Fruit fly (Drosophila melanogaster) whole organism, adult: ENCODE measurements around the gene CG34398.

ENCODE experiments used
- CG11617 ChIP-seq: fragments of 200-800 bp; sonication (Bioruptor generic); optimal IDR thresholded peaks from 2 replicates; lab custom pipeline; 2017; ENCODE audit warnings: mild to moderate bottlenecking, missing biosample characterization, missing genetic modification reagents, missing genetic modification characterization
- CG1620 ChIP-seq: fragments of 200-800 bp; sonication (Bioruptor generic); optimal IDR thresholded peaks from 2 replicates; lab custom pipeline; 2016; ENCODE audit warnings: missing biosample characterization, missing genetic modification characterization
- CG5204 ChIP-seq: fragments of 200-800 bp; sonication (Bioruptor generic); optimal IDR thresholded peaks from 2 replicates; lab custom pipeline; 2016; ENCODE audit warnings: missing biosample characterization, missing genetic modification characterization
- CG7045 ChIP-seq: fragments of 200-800 bp; sonication (Bioruptor generic); optimal IDR thresholded peaks from 2 replicates; lab custom pipeline; 2017; ENCODE audit warnings: missing biosample characterization, mild to moderate bottlenecking, missing genetic modification characterization
- CG7101 ChIP-seq: fragments of 200-800 bp; sonication (Bioruptor generic); optimal IDR thresholded peaks from 2 replicates; lab custom pipeline; 2018; ENCODE audit warnings: missing biosample characterization, mild to moderate bottlenecking, missing genetic modification characterization, moderate library complexity
- Mnt ChIP-seq: fragments of 200-800 bp; sonication (Bioruptor generic); optimal IDR thresholded peaks from 2 replicates; lab custom pipeline; 2016; ENCODE audit warnings: missing biosample characterization, mild to moderate bottlenecking, missing genetic modification characterization
- cic ChIP-seq: fragments of 200-800 bp; sonication (Bioruptor generic); optimal IDR thresholded peaks from 2 replicates; lab custom pipeline; 2017; ENCODE audit warnings: missing biosample characterization, mild to moderate bottlenecking, missing genetic modification characterization, moderate library complexity
- kay ChIP-seq: fragments of 200-800 bp; sonication (Bioruptor generic); peaks from one replicate; lab custom pipeline; 2016; ENCODE audit warnings: missing biosample characterization, missing genetic modification characterization, borderline replicate concordance
- ovo ChIP-seq: fragments of 200-800 bp; sonication (Bioruptor generic); optimal IDR thresholded peaks from 2 replicates; lab custom pipeline; 2016; ENCODE audit warnings: missing biosample characterization, missing genetic modification characterization
- pad ChIP-seq: fragments of 200-800 bp; sonication (Bioruptor generic); optimal IDR thresholded peaks from 3 replicates; lab custom pipeline; 2017; ENCODE audit warnings: missing biosample characterization, missing genetic modification characterization, mild to moderate bottlenecking, moderate library complexity, missing genetic modification reagents
- tj ChIP-seq: fragments of 200-800 bp; sonication (Bioruptor generic); optimal IDR thresholded peaks from 3 replicates; lab custom pipeline; 2017; ENCODE audit warnings: missing biosample characterization, mild to moderate bottlenecking, missing genetic modification characterization, moderate library complexity
- toe ChIP-seq: fragments of 200-800 bp; sonication (Bioruptor generic); optimal IDR thresholded peaks from 2 replicates; lab custom pipeline; 2016; ENCODE audit warnings: missing biosample characterization, missing genetic modification characterization

- TF ChIP-seq toe (GFP tag; lab: Kevin White, UChicago) (no peak), kay (no peak), cic (no peak), CG7045 (GFP tag; lab: Kevin White, UChicago) (no peak), CG5204 (GFP tag; lab: Kevin White, UChicago) (no peak), Mnt (GFP tag; lab: Kevin White, UChicago) (no peak), CG7101 (tag; lab: Kevin White, UChicago) (no peak), ovo (GFP tag; lab: Kevin White, UChicago) (no peak), CG1620 (GFP tag; lab: Kevin White, UChicago) (no peak), CG11617 (GFP tag; lab: Kevin White, UChicago) (no peak), pad (GFP tag; lab: Kevin White, UChicago) (no peak), tj (GFP tag; lab: Kevin White, UChicago) (no peak)
Measured at dm6 chr2L:8923405-8923804, 24.8 kb downstream of the CG34398 start.
